Fruit fly (Drosophila melanogaster): ENCODE measurements around the gene CG17839.

DNA sequence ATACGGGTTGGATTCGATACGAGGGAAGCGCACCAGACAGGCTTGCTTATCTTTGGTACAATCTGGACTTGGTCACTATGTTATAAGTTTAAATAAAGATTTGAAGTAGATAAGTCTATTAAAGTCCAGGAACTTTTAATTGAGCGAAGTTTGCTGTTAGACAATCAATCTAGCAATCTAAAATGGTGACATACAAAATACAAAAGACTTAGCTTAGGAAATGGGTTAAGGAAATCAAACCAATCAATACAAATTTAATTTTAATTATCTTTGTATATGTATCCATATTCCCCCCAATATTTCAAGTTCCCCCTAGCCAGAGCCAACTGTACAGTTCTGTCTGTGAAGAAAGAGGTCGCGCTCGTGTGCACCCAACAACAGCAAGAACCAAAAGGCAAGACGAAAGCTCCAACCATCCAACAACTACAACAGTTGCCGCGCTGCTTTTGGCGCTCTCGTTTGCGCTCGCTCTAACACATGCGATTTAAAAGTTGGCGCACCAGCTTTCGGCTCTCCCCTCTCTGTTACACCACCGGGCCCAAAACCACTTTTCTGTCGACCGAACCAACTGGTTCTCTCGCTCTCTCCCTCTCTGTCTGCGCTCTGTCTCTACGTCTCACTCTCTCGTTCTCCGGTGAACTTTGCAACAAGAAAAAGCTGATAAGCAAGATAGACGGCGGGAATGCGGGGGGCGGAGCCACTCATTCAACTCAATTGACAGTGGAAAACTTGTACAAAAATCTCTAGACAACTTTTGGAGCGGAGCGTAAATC lies 48.8 kb upstream of the CG17839 start:
- TF ChIP-seq CG4496 (GFP tag; IDR thresholded peaks at IDR 0.05), result peak; percentile 65; the same call in 2 of the 3 replicates
- TF ChIP-seq CG13204 (GFP tag; optimal IDR thresholded peaks at IDR 0.05), result peak; percentile 84
- peak; percentile 93 for TF ChIP-seq CG14655 (GFP tag; optimal IDR thresholded peaks at IDR 0.05)
- peak; percentile 87 for TF ChIP-seq CG15710 (tag; optimal IDR thresholded peaks at IDR 0.05)
- TF ChIP-seq CG9948 (tag; optimal IDR thresholded peaks at IDR 0.05), result peak; percentile 81
- peak; percentile 93 for TF ChIP-seq EcR (GFP tag; optimal IDR thresholded peaks at IDR 0.05)
- peak; percentile 75 for TF ChIP-seq CG12605 (GFP tag; IDR thresholded peaks at IDR 0.05)
- peak; percentile 88 for TF ChIP-seq CG8301 (tag; optimal IDR thresholded peaks at IDR 0.05)
- peak; percentile 75 for TF ChIP-seq CG34367 (tag; optimal IDR thresholded peaks at IDR 0.05)
- peak; percentile 85 for TF ChIP-seq CG17806 (tag; optimal IDR thresholded peaks at IDR 0.05)

All from whole organism, pupa.